Fruit fly (Drosophila melanogaster) whole organism, embryonic: ENCODE data around the gene abo.

Experiments used
- Atf-2 ChIP-seq: fragments of 200-800 bp; sonication (Bioruptor generic); optimal IDR thresholded peaks from 2 replicates; lab custom pipeline; 2016; ENCODE audit warnings: missing biosample characterization, missing genetic modification characterization
- C15 ChIP-seq: fragments of 200-800 bp; sonication (Bioruptor generic); IDR thresholded peaks from 3 replicates; pipeline ENCODE4 v1.3.6; 2022; ENCODE audit warnings: missing biosample characterization, missing genetic modification characterization
- CG10209 ChIP-seq: fragments of 200-800 bp; sonication (Bioruptor generic); optimal IDR thresholded peaks from 3 replicates; lab custom pipeline; 2017; ENCODE audit warnings: missing biosample characterization, mild to moderate bottlenecking, missing genetic modification characterization, missing genetic modification reagents
- CG10321 ChIP-seq: fragments of 200-800 bp; sonication (Bioruptor generic); IDR thresholded peaks from 2 replicates; pipeline ENCODE4 v1.3.6; 2022; ENCODE audit warnings: missing biosample characterization, missing genetic modification characterization
- CG10366 ChIP-seq: fragments of 200-800 bp; sonication (Bioruptor generic); IDR thresholded peaks from 2 replicates; pipeline ENCODE4 v1.3.6; 2022; ENCODE audit warnings: missing biosample characterization, missing genetic modification characterization
- CG11723 ChIP-seq: fragments of 200-800 bp; sonication (Bioruptor generic); optimal IDR thresholded peaks from 2 replicates; lab custom pipeline; 2017; ENCODE audit warnings: missing biosample characterization, mild to moderate bottlenecking, missing genetic modification characterization
- CG12769 ChIP-seq: fragments of 200-800 bp; sonication (Bioruptor generic); optimal IDR thresholded peaks from 2 replicates; lab custom pipeline; 2019; ENCODE audit warnings: missing biosample characterization, mild to moderate bottlenecking, missing genetic modification characterization, moderate library complexity
- CG13123 ChIP-seq: fragments of 200-800 bp; sonication (Bioruptor generic); optimal IDR thresholded peaks from 2 replicates; lab custom pipeline; 2016; ENCODE audit warnings: missing biosample characterization, missing genetic modification characterization
- CG1647 ChIP-seq: fragments of 200-800 bp; sonication (Bioruptor generic); optimal IDR thresholded peaks from 3 replicates; lab custom pipeline; 2016; ENCODE audit warnings: missing biosample characterization, missing genetic modification characterization
- CG17186 ChIP-seq: fragments of 200-800 bp; sonication (Bioruptor generic); optimal IDR thresholded peaks from 3 replicates; lab custom pipeline; 2017; ENCODE audit warnings: missing biosample characterization, missing genetic modification reagents, missing genetic modification characterization
- CG17328 ChIP-seq: fragments of 200-800 bp; sonication (Bioruptor generic); IDR thresholded peaks from 2 replicates; pipeline ENCODE4 v1.3.6; 2022; ENCODE audit warnings: missing biosample characterization, missing genetic modification characterization
- CG2889 ChIP-seq: fragments of 200-800 bp; sonication (Bioruptor generic); IDR thresholded peaks from 3 replicates; pipeline ENCODE4 v1.3.6; 2022; ENCODE audit warnings: missing biosample characterization, missing genetic modification characterization
- CG33557 ChIP-seq: fragments of 200-800 bp; sonication (Bioruptor generic); optimal IDR thresholded peaks from 2 replicates; lab custom pipeline; 2019; ENCODE audit warnings: missing biosample characterization, mild to moderate bottlenecking, missing genetic modification characterization, moderate library complexity
- CG6272 ChIP-seq: fragments of 200-800 bp; sonication (Bioruptor generic); IDR thresholded peaks from 2 replicates; pipeline ENCODE4 v1.3.6; 2022; ENCODE audit warnings: missing biosample characterization, missing genetic modification characterization
- CG6765 ChIP-seq: fragments of 200-800 bp; sonication (Bioruptor generic); optimal IDR thresholded peaks from 3 replicates; lab custom pipeline; 2017; ENCODE audit warnings: missing biosample characterization, mild to moderate bottlenecking, missing genetic modification characterization
- CG7556 ChIP-seq: fragments of 200-800 bp; sonication (Bioruptor generic); optimal IDR thresholded peaks from 2 replicates; lab custom pipeline; 2017; ENCODE audit warnings: missing biosample characterization, mild to moderate bottlenecking, missing genetic modification characterization
- CG7963 ChIP-seq: fragments of 200-800 bp; sonication (Bioruptor generic); IDR thresholded peaks from 3 replicates; pipeline ENCODE4 v1.3.6; 2022; ENCODE audit warnings: missing biosample characterization, missing genetic modification characterization; ENCODE audit not compliant: partially characterized antibody
- Chrac-16 ChIP-seq: fragments of 200-800 bp; sonication (Bioruptor generic); optimal IDR thresholded peaks from 3 replicates; lab custom pipeline; 2016; ENCODE audit warnings: missing biosample characterization, missing genetic modification characterization
- Dek ChIP-seq: fragments of 200-800 bp; sonication (Bioruptor generic); optimal IDR thresholded peaks from 3 replicates; lab custom pipeline; 2019; ENCODE audit warnings: missing biosample characterization, mild to moderate bottlenecking, missing genetic modification characterization, moderate library complexity
- Doc2 ChIP-seq: fragments of 200-800 bp; sonication (Bioruptor generic); IDR thresholded peaks from 2 replicates; pipeline ENCODE4 v1.3.6; 2022; ENCODE audit warnings: missing biosample characterization, missing genetic modification characterization
- Dp ChIP-seq: fragments of 200-800 bp; sonication (Bioruptor generic); optimal IDR thresholded peaks from 2 replicates; lab custom pipeline; 2018; ENCODE audit warnings: missing biosample characterization, mild to moderate bottlenecking, missing genetic modification characterization, moderate library complexity
- Gug ChIP-seq: fragments of 200-800 bp; sonication (Bioruptor generic); IDR thresholded peaks from 4 replicates; pipeline ENCODE4 v1.3.6; 2022; ENCODE audit warnings: missing biosample characterization, missing genetic modification characterization
- HmgD ChIP-seq: fragments of 200-800 bp; sonication (Bioruptor generic); optimal IDR thresholded peaks from 3 replicates; lab custom pipeline; 2016; ENCODE audit warnings: missing biosample characterization, missing genetic modification characterization
- Myb ChIP-seq: fragments of 200-800 bp; sonication (Bioruptor generic); optimal IDR thresholded peaks from 2 replicates; lab custom pipeline; 2016; ENCODE audit warnings: missing biosample characterization, missing genetic modification characterization
- Neu2 ChIP-seq: fragments of 200-800 bp; sonication (Bioruptor generic); optimal IDR thresholded peaks from 3 replicates; lab custom pipeline; 2016; ENCODE audit warnings: missing biosample characterization, missing genetic modification characterization, borderline replicate concordance
- Sry-β ChIP-seq: fragments of 200-800 bp; sonication (Bioruptor generic); optimal IDR thresholded peaks from 2 replicates; lab custom pipeline; 2018; ENCODE audit warnings: missing biosample characterization, mild to moderate bottlenecking, missing genetic modification characterization, moderate library complexity
- Stat92E ChIP-seq, 3 experiments: fragments of >200 bp in 2 of 3; fragments of 200-800 bp in 1 of 3; sonication (Bioruptor generic) in 1 of 3; optimal IDR thresholded peaks; 2 replicates each; lab custom pipeline; 2017 to 2019; ENCODE audit warnings: missing biosample characterization in 3 of 3, missing genetic modification characterization in 3 of 3, mild to moderate bottlenecking in 1 of 3, moderate library complexity in 1 of 3
- ab ChIP-seq: fragments of 200-800 bp; sonication (Bioruptor generic); optimal IDR thresholded peaks from 2 replicates; lab custom pipeline; 2016; ENCODE audit warnings: missing biosample characterization, missing genetic modification characterization
- abd-A ChIP-seq: fragments of 200-800 bp; sonication (Bioruptor generic); optimal IDR thresholded peaks from 3 replicates; lab custom pipeline; 2019; ENCODE audit warnings: missing biosample characterization, mild to moderate bottlenecking, missing genetic modification characterization, moderate library complexity
- ash1 ChIP-seq: fragments of 200-800 bp; sonication (Bioruptor generic); optimal IDR thresholded peaks from 2 replicates; lab custom pipeline; 2018; ENCODE audit warnings: missing biosample characterization, mild to moderate bottlenecking, missing genetic modification characterization
- bcd ChIP-seq: fragments of 200-800 bp; sonication (Bioruptor generic); optimal IDR thresholded peaks from 2 replicates; lab custom pipeline; 2017; ENCODE audit warnings: missing biosample characterization, mild to moderate bottlenecking, missing genetic modification characterization
- bowl ChIP-seq: fragments of 200-800 bp; sonication (Bioruptor generic); IDR thresholded peaks from 2 replicates; pipeline ENCODE4 v1.3.6; 2022; ENCODE audit warnings: missing biosample characterization, missing genetic modification characterization
- cad ChIP-seq: fragments of >200 bp; optimal IDR thresholded peaks from 2 replicates; lab custom pipeline; 2017; ENCODE audit warnings: missing biosample characterization, missing genetic modification characterization
- cato ChIP-seq: fragments of 200-800 bp; sonication (Bioruptor generic); optimal IDR thresholded peaks from 2 replicates; lab custom pipeline; 2016; ENCODE audit warnings: missing biosample characterization, missing genetic modification characterization, borderline replicate concordance
- caup ChIP-seq: fragments of 200-800 bp; sonication (Bioruptor generic); optimal IDR thresholded peaks from 3 replicates; lab custom pipeline; 2017; ENCODE audit warnings: missing biosample characterization, mild to moderate bottlenecking, missing genetic modification characterization, moderate library complexity; ENCODE audit not compliant: severe bottlenecking
- da ChIP-seq: fragments of 200-800 bp; sonication (Bioruptor generic); optimal IDR thresholded peaks from 2 replicates; lab custom pipeline; 2016; ENCODE audit warnings: missing biosample characterization, missing genetic modification characterization
- dimm ChIP-seq: fragments of 200-800 bp; sonication (Bioruptor generic); IDR thresholded peaks from 2 replicates; pipeline ENCODE4 v1.3.6; 2022; ENCODE audit warnings: missing biosample characterization, missing genetic modification characterization
- dysf ChIP-seq: fragments of 200-800 bp; sonication (Bioruptor generic); IDR thresholded peaks from 3 replicates; pipeline ENCODE4 v1.3.6; 2022; ENCODE audit warnings: missing biosample characterization, missing genetic modification characterization
- gfzf ChIP-seq: fragments of 200-800 bp; sonication (Bioruptor generic); optimal IDR thresholded peaks from 2 replicates; lab custom pipeline; 2016; ENCODE audit warnings: missing biosample characterization, mild to moderate bottlenecking, missing genetic modification characterization, moderate library complexity
- grau ChIP-seq: fragments of 200-800 bp; optimal IDR thresholded peaks from 3 replicates; lab custom pipeline; 2019; ENCODE audit warnings: missing biosample characterization, mild to moderate bottlenecking, missing genetic modification characterization, moderate library complexity
- gsb ChIP-seq: fragments of 200-800 bp; sonication (Bioruptor generic); IDR thresholded peaks from 2 replicates; pipeline ENCODE4 v1.3.6; 2022; ENCODE audit warnings: missing biosample characterization, missing genetic modification characterization
- her ChIP-seq: fragments of 200-800 bp; sonication (Bioruptor generic); optimal IDR thresholded peaks from 2 replicates; lab custom pipeline; 2016; ENCODE audit warnings: missing biosample characterization, missing genetic modification characterization
- hkb ChIP-seq, 2 experiments: fragments of 200-800 bp in 1 of 2; fragments of >200 bp in 1 of 2; sonication (Bioruptor generic) in 1 of 2; IDR thresholded peaks in 1 of 2; optimal IDR thresholded peaks in 1 of 2; 2 replicates each; pipeline versions ENCODE4 v1.3.6 to Lab custom; 2017 to 2022; ENCODE audit warnings: missing biosample characterization in 1 of 2, missing genetic modification characterization in 1 of 2
- kni ChIP-seq: fragments of 200-800 bp; sonication (Bioruptor generic); optimal IDR thresholded peaks from 3 replicates; lab custom pipeline; 2017; ENCODE audit warnings: mild to moderate bottlenecking, missing biosample characterization, missing genetic modification reagents, missing genetic modification characterization
- run ChIP-seq: fragments of 200-800 bp; sonication (Bioruptor generic); optimal IDR thresholded peaks from 3 replicates; lab custom pipeline; 2018; ENCODE audit warnings: missing biosample characterization, mild to moderate bottlenecking, missing genetic modification characterization
- slou ChIP-seq: fragments of 200-800 bp; sonication (Bioruptor generic); optimal IDR thresholded peaks from 3 replicates; lab custom pipeline; 2016; ENCODE audit warnings: missing biosample characterization, missing genetic modification characterization
- tin ChIP-seq: fragments of 200-800 bp; sonication (Bioruptor generic); optimal IDR thresholded peaks from 3 replicates; lab custom pipeline; 2016; ENCODE audit warnings: missing biosample characterization, missing genetic modification characterization
- trh ChIP-seq: fragments of 200-800 bp; sonication (Bioruptor generic); optimal IDR thresholded peaks from 2 replicates; lab custom pipeline; 2016; ENCODE audit warnings: missing biosample characterization, missing genetic modification characterization
- zfh1 ChIP-seq: fragments of 200-800 bp; sonication (Bioruptor generic); IDR thresholded peaks from 3 replicates; pipeline ENCODE4 v1.3.6; 2022; ENCODE audit warnings: missing biosample characterization, missing genetic modification characterization

Gene abo

DNA sequence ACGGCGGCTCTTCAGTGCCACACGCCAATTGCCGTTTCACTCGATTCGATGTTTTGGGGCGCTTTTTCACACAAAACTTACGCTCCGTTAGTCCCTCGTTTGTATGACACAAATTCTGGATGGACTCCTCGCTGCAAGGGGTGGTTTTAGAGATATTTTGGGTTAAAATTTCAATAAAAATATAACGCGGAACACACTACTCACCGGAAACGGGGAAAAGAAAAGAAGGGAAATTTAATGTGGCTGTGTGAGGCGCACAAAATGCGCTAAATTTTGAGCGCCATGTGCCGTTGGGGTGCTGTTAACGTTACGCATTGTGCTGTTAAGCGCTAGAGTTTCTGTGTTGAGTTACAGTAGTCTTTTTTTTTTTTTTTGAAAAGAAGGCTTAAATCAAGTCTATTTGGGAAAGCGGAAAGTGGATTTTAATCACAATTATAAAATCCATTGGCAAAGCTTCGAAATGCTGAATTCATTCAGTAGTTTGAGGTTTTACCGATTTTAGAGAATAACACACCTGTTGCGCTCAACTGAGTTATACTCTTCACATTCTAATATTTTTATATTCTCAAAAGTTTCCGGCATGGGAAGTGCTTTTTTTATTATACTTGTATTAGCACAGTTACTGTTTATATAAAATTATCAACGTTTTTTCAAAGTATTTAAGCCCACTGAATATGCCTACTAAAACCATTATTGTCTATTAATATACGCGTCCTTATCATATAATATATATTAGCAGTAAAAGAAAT is 29.0 kb upstream of the abo start, which contains the start of gene RpL9 (continued):
- peak; percentile 64; the same call in 1 of the 2 replicates for TF ChIP-seq bowl
- peak; percentile 50 for TF ChIP-seq CG1647
- TF ChIP-seq ab (GFP tag; lab: Kevin White, UChicago): no peak
- TF ChIP-seq bcd (GFP tag; lab: Kevin White, UChicago): peak; percentile 85
- no peak for TF ChIP-seq CG7556 (GFP tag; lab: Kevin White, UChicago)
- peak; percentile 72 for TF ChIP-seq gfzf (GFP tag; lab: Kevin White, UChicago)
- TF ChIP-seq Stat92E (GFP tag; optimal IDR thresholded peaks at IDR 0.05; lab: Kevin White, UChicago): peak in 1 of 3 experiments; percentile 35
- TF ChIP-seq gsb (GFP tag; lab: Robert Waterston, UW): peak; percentile 46; the same call in 1 of the 2 replicates
- TF ChIP-seq Chrac-16 (GFP tag; lab: Kevin White, UChicago): peak; percentile 10
- TF ChIP-seq CG12769 (tag; lab: Kevin White, UChicago): peak; percentile 63
- TF ChIP-seq run (tag; lab: Kevin White, UChicago): no peak
- TF ChIP-seq CG10366 (GFP tag; lab: Robert Waterston, UW): no peak
- TF ChIP-seq zfh1 (GFP tag; lab: Robert Waterston, UW): no peak; the same call in 2 of the 3 replicates
- peak; percentile 75 for TF ChIP-seq Atf-2 (GFP tag; lab: Kevin White, UChicago)
- no peak for TF ChIP-seq cad (GFP tag; lab: Kevin White, UChicago)
- TF ChIP-seq cato (GFP tag; lab: Kevin White, UChicago): no peak
- TF ChIP-seq CG11723 (GFP tag; lab: Kevin White, UChicago): no peak
- no peak for TF ChIP-seq Doc2
- no peak for TF ChIP-seq CG13123 (GFP tag; lab: Kevin White, UChicago)
- TF ChIP-seq CG2889: no peak
- no peak for TF ChIP-seq grau (tag; lab: Kevin White, UChicago)
- TF ChIP-seq da (GFP tag; lab: Kevin White, UChicago): peak; percentile 30
- TF ChIP-seq dimm (GFP tag; lab: Robert Waterston, UW): no peak
- no peak for TF ChIP-seq Neu2 (GFP tag; lab: Kevin White, UChicago)
- TF ChIP-seq CG7963 (GFP tag; lab: Robert Waterston, UW): no peak
- no peak for TF ChIP-seq ash1 (GFP tag; lab: Kevin White, UChicago)
- TF ChIP-seq CG10321 (GFP tag; lab: Robert Waterston, UW): peak; percentile 57; the same call in 1 of the 2 replicates
- peak; percentile 25 for TF ChIP-seq tin
- no peak; the same call in 2 of the 3 replicates for TF ChIP-seq dysf
- peak; percentile 43 for TF ChIP-seq Myb
- TF ChIP-seq Dek (tag; lab: Kevin White, UChicago): no peak
- TF ChIP-seq CG17328: peak; percentile 90; the same call in 1 of the 2 replicates
- no peak for TF ChIP-seq Gug
- TF ChIP-seq slou (GFP tag; lab: Kevin White, UChicago): peak; percentile 9
- TF ChIP-seq CG6765 (GFP tag; lab: Kevin White, UChicago): peak; percentile 94
- TF ChIP-seq Dp (GFP tag; lab: Kevin White, UChicago): peak; percentile 19
- TF ChIP-seq kni: no peak
- TF ChIP-seq CG6272: no peak
- no peak for TF ChIP-seq hkb (optimal IDR thresholded peaks at IDR 0.05; lab: Kevin White, UChicago)
- peak; percentile 83 for TF ChIP-seq hkb (GFP tag; IDR thresholded peaks at IDR 0.05; lab: Robert Waterston, UW)
- TF ChIP-seq HmgD (GFP tag; lab: Kevin White, UChicago): no peak
- peak; percentile 88 for TF ChIP-seq caup (GFP tag; lab: Kevin White, UChicago)
- peak; percentile 61; the same call in 1 of the 3 replicates for TF ChIP-seq C15
- peak; percentile 99 for TF ChIP-seq CG17186 (GFP tag; lab: Kevin White, UChicago)
- peak; percentile 81 for TF ChIP-seq her (GFP tag; lab: Kevin White, UChicago)
- TF ChIP-seq trh (GFP tag; lab: Kevin White, UChicago): peak; percentile 37
- TF ChIP-seq Sry-β: peak; percentile 38
- TF ChIP-seq CG10209 (GFP tag; lab: Kevin White, UChicago): no peak
- TF ChIP-seq CG33557: peak; percentile 72
- no peak for TF ChIP-seq abd-A (tag; lab: Kevin White, UChicago)
